Fruit fly (Drosophila melanogaster) whole organism, embryonic: ENCODE data around the gene Pcd.

Experiments used
- Abd-B ChIP-seq: fragments of 200-800 bp; sonication (Bioruptor generic); optimal IDR thresholded peaks from 2 replicates; lab custom pipeline; 2018; ENCODE audit warnings: missing biosample characterization, mild to moderate bottlenecking, missing genetic modification characterization, moderate library complexity
- Atf-2 ChIP-seq: fragments of 200-800 bp; sonication (Bioruptor generic); optimal IDR thresholded peaks from 2 replicates; lab custom pipeline; 2016; ENCODE audit warnings: missing biosample characterization, missing genetic modification characterization
- CG10209 ChIP-seq: fragments of 200-800 bp; sonication (Bioruptor generic); optimal IDR thresholded peaks from 3 replicates; lab custom pipeline; 2017; ENCODE audit warnings: missing biosample characterization, mild to moderate bottlenecking, missing genetic modification characterization, missing genetic modification reagents
- CG11696 ChIP-seq: fragments of 200-800 bp; sonication (Bioruptor generic); IDR thresholded peaks from 2 replicates; pipeline ENCODE4 v1.3.6; 2022; ENCODE audit warnings: missing biosample characterization, missing genetic modification characterization
- CG12104 ChIP-seq: fragments of 200-800 bp; sonication (Bioruptor generic); optimal IDR thresholded peaks from 3 replicates; lab custom pipeline; 2016; ENCODE audit warnings: missing biosample characterization, missing genetic modification characterization
- CG12155 ChIP-seq: fragments of 200-800 bp; sonication (Bioruptor generic); optimal IDR thresholded peaks from 3 replicates; lab custom pipeline; 2016; ENCODE audit warnings: missing biosample characterization, missing genetic modification characterization
- CG13296 ChIP-seq: fragments of 200-800 bp; sonication (Bioruptor generic); optimal IDR thresholded peaks from 3 replicates; lab custom pipeline; 2018; ENCODE audit warnings: missing biosample characterization, mild to moderate bottlenecking, missing genetic modification characterization
- CG13894 ChIP-seq: fragments of 200-800 bp; sonication (Bioruptor generic); optimal IDR thresholded peaks from 3 replicates; lab custom pipeline; 2018; ENCODE audit warnings: missing biosample characterization, mild to moderate bottlenecking, missing genetic modification characterization, moderate library complexity
- CG14050 ChIP-seq: fragments of 200-800 bp; sonication (Bioruptor generic); IDR thresholded peaks from 3 replicates; pipeline ENCODE4 v1.3.6; 2022; ENCODE audit warnings: missing biosample characterization, missing genetic modification characterization
- CG16863 ChIP-seq: fragments of 200-800 bp; sonication (Bioruptor generic); optimal IDR thresholded peaks from 3 replicates; lab custom pipeline; 2016; ENCODE audit warnings: missing biosample characterization, missing genetic modification characterization
- CG2120 ChIP-seq: fragments of 200-800 bp; sonication (Bioruptor generic); optimal IDR thresholded peaks from 3 replicates; lab custom pipeline; 2016; ENCODE audit warnings: missing biosample characterization, missing genetic modification characterization
- CG31224 ChIP-seq: fragments of 200-800 bp; sonication (Bioruptor generic); IDR thresholded peaks from 2 replicates; pipeline ENCODE4 v1.3.6; 2022; ENCODE audit warnings: missing biosample characterization, missing genetic modification characterization
- CG31365 ChIP-seq: fragments of 200-800 bp; sonication (Bioruptor generic); optimal IDR thresholded peaks from 2 replicates; lab custom pipeline; 2018; ENCODE audit warnings: missing biosample characterization, mild to moderate bottlenecking, missing genetic modification characterization
- CG42726 ChIP-seq: fragments of 200-800 bp; sonication (Bioruptor generic); IDR thresholded peaks from 2 replicates; pipeline ENCODE4 v1.3.6; 2022; ENCODE audit warnings: missing biosample characterization, missing genetic modification characterization; ENCODE audit not compliant: partially characterized antibody
- CG5953 ChIP-seq: fragments of 200-800 bp; sonication (Bioruptor generic); IDR thresholded peaks from 2 replicates; pipeline ENCODE4 v1.3.6; 2022; ENCODE audit warnings: missing biosample characterization, missing genetic modification characterization
- CG8944 ChIP-seq: fragments of 200-800 bp; sonication (Bioruptor generic); optimal IDR thresholded peaks from 3 replicates; lab custom pipeline; 2016; ENCODE audit warnings: missing biosample characterization, missing genetic modification characterization
- CG9609 ChIP-seq: fragments of 200-800 bp; sonication (Bioruptor generic); optimal IDR thresholded peaks from 3 replicates; lab custom pipeline; 2016; ENCODE audit warnings: missing biosample characterization, missing genetic modification characterization
- CG9817 ChIP-seq: fragments of 200-800 bp; sonication (Bioruptor generic); optimal IDR thresholded peaks from 2 replicates; lab custom pipeline; 2018; ENCODE audit warnings: missing biosample characterization, mild to moderate bottlenecking, missing genetic modification characterization, moderate library complexity
- CG9876 ChIP-seq: fragments of 200-800 bp; sonication (Bioruptor generic); optimal IDR thresholded peaks from 2 replicates; lab custom pipeline; 2016; ENCODE audit warnings: missing biosample characterization, missing genetic modification characterization
- CTCF ChIP-seq: fragments of 200-800 bp; sonication (Bioruptor generic); optimal IDR thresholded peaks from 2 replicates; lab custom pipeline; 2017; ENCODE audit warnings: missing biosample characterization, mild to moderate bottlenecking, missing genetic modification characterization, moderate library complexity
- Deaf1 ChIP-seq: fragments of 200-800 bp; optimal IDR thresholded peaks from 3 replicates; lab custom pipeline; 2019; ENCODE audit warnings: missing biosample characterization, mild to moderate bottlenecking, missing genetic modification characterization, moderate library complexity
- Dfd ChIP-seq, 2 experiments: fragments of >200 bp; optimal IDR thresholded peaks; 2 replicates each; lab custom pipeline; 2017; ENCODE audit warnings: missing biosample characterization in 2 of 2, missing genetic modification characterization in 2 of 2
- Doc3 ChIP-seq: fragments of 200-800 bp; sonication (Bioruptor generic); IDR thresholded peaks from 3 replicates; pipeline ENCODE4 v1.3.6; 2022; ENCODE audit warnings: missing biosample characterization, missing genetic modification characterization; ENCODE audit not compliant: partially characterized antibody
- HmgD ChIP-seq: fragments of 200-800 bp; sonication (Bioruptor generic); optimal IDR thresholded peaks from 3 replicates; lab custom pipeline; 2016; ENCODE audit warnings: missing biosample characterization, missing genetic modification characterization
- Hmr ChIP-seq: fragments of 200-800 bp; sonication (Bioruptor generic); optimal IDR thresholded peaks from 3 replicates; lab custom pipeline; 2017; ENCODE audit warnings: mild to moderate bottlenecking, missing biosample characterization, missing genetic modification reagents, missing genetic modification characterization
- Hr78 ChIP-seq, 2 experiments: fragments of 200-800 bp in 1 of 2; fragments of >200 bp in 1 of 2; sonication (Bioruptor generic) in 1 of 2; optimal IDR thresholded peaks; 2 replicates each; lab custom pipeline; 2017 to 2019; ENCODE audit warnings: missing biosample characterization in 2 of 2, missing genetic modification characterization in 2 of 2, mild to moderate bottlenecking in 1 of 2, moderate library complexity in 1 of 2
- Neu2 ChIP-seq: fragments of 200-800 bp; sonication (Bioruptor generic); optimal IDR thresholded peaks from 3 replicates; lab custom pipeline; 2016; ENCODE audit warnings: missing biosample characterization, missing genetic modification characterization, borderline replicate concordance
- Side ChIP-seq: fragments of 200-800 bp; sonication (Bioruptor generic); optimal IDR thresholded peaks from 2 replicates; lab custom pipeline; 2016; ENCODE audit warnings: missing biosample characterization, missing genetic modification characterization
- Stat92E ChIP-seq, 3 experiments: fragments of >200 bp in 2 of 3; fragments of 200-800 bp in 1 of 3; sonication (Bioruptor generic) in 1 of 3; optimal IDR thresholded peaks; 2 replicates each; lab custom pipeline; 2017 to 2019; ENCODE audit warnings: missing biosample characterization in 3 of 3, missing genetic modification characterization in 3 of 3, mild to moderate bottlenecking in 1 of 3, moderate library complexity in 1 of 3
- bigmax ChIP-seq: fragments of 200-800 bp; sonication (Bioruptor generic); optimal IDR thresholded peaks from 2 replicates; lab custom pipeline; 2018; ENCODE audit warnings: missing biosample characterization, mild to moderate bottlenecking, missing genetic modification characterization
- caup ChIP-seq: fragments of 200-800 bp; sonication (Bioruptor generic); optimal IDR thresholded peaks from 3 replicates; lab custom pipeline; 2017; ENCODE audit warnings: missing biosample characterization, mild to moderate bottlenecking, missing genetic modification characterization, moderate library complexity; ENCODE audit not compliant: severe bottlenecking
- cg ChIP-seq: fragments of 200-800 bp; sonication (Bioruptor generic); optimal IDR thresholded peaks from 3 replicates; lab custom pipeline; 2019; ENCODE audit warnings: missing biosample characterization, mild to moderate bottlenecking, missing genetic modification characterization, moderate library complexity
- ci ChIP-seq: fragments of 200-800 bp; sonication (Bioruptor generic); IDR thresholded peaks from 3 replicates; pipeline ENCODE4 v1.3.6; 2022; ENCODE audit warnings: missing biosample characterization, missing genetic modification characterization
- dati ChIP-seq: fragments of 200-800 bp; sonication (Bioruptor generic); IDR thresholded peaks from 2 replicates; pipeline ENCODE4 v1.3.6; 2022; ENCODE audit warnings: missing biosample characterization, missing genetic modification characterization
- ewg ChIP-seq: fragments of 200-800 bp; sonication (Bioruptor generic); optimal IDR thresholded peaks from 3 replicates; lab custom pipeline; 2017; ENCODE audit warnings: mild to moderate bottlenecking, missing biosample characterization, missing genetic modification reagents, missing genetic modification characterization
- exex ChIP-seq: fragments of 200-800 bp; sonication (Bioruptor generic); optimal IDR thresholded peaks from 4 replicates; lab custom pipeline; 2018; ENCODE audit warnings: missing biosample characterization, mild to moderate bottlenecking, missing genetic modification characterization, moderate library complexity
- fu2 ChIP-seq: fragments of 200-800 bp; sonication (Bioruptor generic); optimal IDR thresholded peaks from 2 replicates; lab custom pipeline; 2016; ENCODE audit warnings: missing biosample characterization, missing genetic modification characterization
- hth ChIP-seq: fragments of >200 bp; optimal IDR thresholded peaks from 2 replicates; lab custom pipeline; 2017; ENCODE audit warnings: inconsistent platforms
- kah ChIP-seq: fragments of 200-800 bp; sonication (Bioruptor generic); optimal IDR thresholded peaks from 2 replicates; lab custom pipeline; 2018; ENCODE audit warnings: missing biosample characterization, mild to moderate bottlenecking, missing genetic modification characterization
- lbe ChIP-seq: fragments of 200-800 bp; sonication (Bioruptor generic); optimal IDR thresholded peaks from 2 replicates; lab custom pipeline; 2016; ENCODE audit warnings: missing biosample characterization, mild to moderate bottlenecking, missing genetic modification characterization
- lov ChIP-seq, 2 experiments: fragments of 200-800 bp in 1 of 2; fragments of >200 bp in 1 of 2; sonication (Bioruptor generic) in 1 of 2; IDR thresholded peaks in 1 of 2; optimal IDR thresholded peaks in 1 of 2; 2 replicates in 1 of 2; 3 replicates in 1 of 2; pipeline versions ENCODE4 v1.3.6 to Lab custom; 2017 to 2022; ENCODE audit warnings: missing biosample characterization in 1 of 2, missing genetic modification characterization in 1 of 2
- pho ChIP-seq: fragments of 200-800 bp; sonication (Bioruptor generic); optimal IDR thresholded peaks from 2 replicates; lab custom pipeline; 2016; ENCODE audit warnings: missing biosample characterization, missing genetic modification characterization
- rib ChIP-seq: fragments of 200-800 bp; sonication (Bioruptor generic); IDR thresholded peaks from 2 replicates; pipeline ENCODE4 v1.3.6; 2022; ENCODE audit warnings: missing biosample characterization, missing genetic modification characterization
- sens ChIP-seq: fragments of 200-800 bp; sonication (Bioruptor generic); peaks from one replicate; lab custom pipeline; 2016; ENCODE audit warnings: missing biosample characterization, missing genetic modification characterization
- sens-2 ChIP-seq: fragments of 200-800 bp; sonication (Bioruptor generic); IDR thresholded peaks from 2 replicates; pipeline ENCODE4 v1.3.6; 2022; ENCODE audit warnings: missing biosample characterization, missing genetic modification characterization
- sna ChIP-seq: fragments of 200-800 bp; sonication (Bioruptor generic); IDR thresholded peaks from 2 replicates; pipeline ENCODE4 v1.3.6; 2022; ENCODE audit warnings: missing biosample characterization, missing genetic modification characterization; ENCODE audit not compliant: partially characterized antibody
- sug ChIP-seq: fragments of 200-800 bp; optimal IDR thresholded peaks from 2 replicates; lab custom pipeline; 2019; ENCODE audit warnings: missing biosample characterization, mild to moderate bottlenecking, missing genetic modification characterization, moderate library complexity
- tgo ChIP-seq: fragments of 200-800 bp; sonication (Bioruptor generic); IDR thresholded peaks from 3 replicates; pipeline ENCODE4 v1.3.6; 2022; ENCODE audit warnings: missing biosample characterization, missing genetic modification characterization
- unpg ChIP-seq: fragments of 200-800 bp; sonication (Bioruptor generic); optimal IDR thresholded peaks from 3 replicates; lab custom pipeline; 2018; ENCODE audit warnings: missing biosample characterization, mild to moderate bottlenecking, missing genetic modification characterization, moderate library complexity
- wor ChIP-seq: fragments of 200-800 bp; sonication (Bioruptor generic); IDR thresholded peaks from 2 replicates; pipeline ENCODE4 v1.3.6; 2022; ENCODE audit warnings: missing biosample characterization, missing genetic modification characterization

Gene Pcd

dm6 chr3R:29675333-29675732 is 47.6 kb upstream of the Pcd start, which contains the start of the genes Bub3 and Cap-D2 (continued):
- no peak for TF ChIP-seq CG5953 (GFP tag; lab: Robert Waterston, UW)
- TF ChIP-seq CG42726 (GFP tag; lab: Robert Waterston, UW): 0 out of 2 replicates have a peak, but pooled peaks have one; percentile 12
- peak; percentile 75 for TF ChIP-seq CG9817
- peak; percentile 74 for TF ChIP-seq unpg
- TF ChIP-seq tgo (GFP tag; lab: Robert Waterston, UW): peak; percentile 57; the same call in 2 of the 3 replicates
- TF ChIP-seq CG16863 (GFP tag; lab: Kevin White, UChicago): peak; percentile 66
- peak; percentile 84 for TF ChIP-seq CG2120
- TF ChIP-seq HmgD (GFP tag; lab: Kevin White, UChicago): no peak
- peak; percentile 60 for TF ChIP-seq Hmr
- no peak for TF ChIP-seq CG11696 (GFP tag; lab: Robert Waterston, UW)
- peak; percentile 79 for TF ChIP-seq Side (GFP tag; lab: Kevin White, UChicago)
- TF ChIP-seq caup (GFP tag; lab: Kevin White, UChicago): peak; percentile 33
- TF ChIP-seq Dfd (GFP tag; optimal IDR thresholded peaks at IDR 0.05; lab: Kevin White, UChicago): no peak
- no peak for TF ChIP-seq Deaf1 (tag; lab: Kevin White, UChicago)
- peak; percentile 56; the same call in 1 of the 2 replicates for TF ChIP-seq rib (GFP tag; lab: Robert Waterston, UW)
- TF ChIP-seq dati: 0 out of 2 replicates have a peak, but pooled peaks have one; percentile 20
- no peak for TF ChIP-seq CG13296
- peak; percentile 68 for TF ChIP-seq fu2 (GFP tag; lab: Kevin White, UChicago)
- peak; percentile 43 for TF ChIP-seq CG10209 (GFP tag; lab: Kevin White, UChicago)
- TF ChIP-seq CG8944 (GFP tag; lab: Kevin White, UChicago): peak; percentile 78
- peak; percentile 70 for TF ChIP-seq CG14050 (GFP tag; lab: Robert Waterston, UW)
- TF ChIP-seq wor (GFP tag; lab: Robert Waterston, UW): peak; percentile 64
- peak; percentile 86 for TF ChIP-seq Doc3
- TF ChIP-seq sna (GFP tag; lab: Robert Waterston, UW): peak; percentile 92
- TF ChIP-seq Atf-2 (GFP tag; lab: Kevin White, UChicago): peak; percentile 69
- TF ChIP-seq Stat92E (GFP tag; optimal IDR thresholded peaks at IDR 0.05; lab: Kevin White, UChicago): no peak
- peak; percentile 12 for TF ChIP-seq Neu2
- no peak for TF ChIP-seq lbe (GFP tag; lab: Kevin White, UChicago)
- TF ChIP-seq Abd-B (GFP tag; lab: Kevin White, UChicago): peak; percentile 69
- TF ChIP-seq CG31224 (GFP tag; lab: Robert Waterston, UW): peak; percentile 33; the same call in 1 of the 2 replicates

dm6 chr3R:29681241-29681640 is 41.7 kb upstream of the Pcd start:
- TF ChIP-seq sens-2: no peak
- TF ChIP-seq sug: peak; percentile 55
- TF ChIP-seq sens (GFP tag; lab: Kevin White, UChicago): peak; percentile 11
- TF ChIP-seq exex (tag; lab: Kevin White, UChicago): peak; percentile 78
- TF ChIP-seq bigmax (GFP tag; lab: Kevin White, UChicago): no peak
- no peak for TF ChIP-seq ewg (GFP tag; lab: Kevin White, UChicago)
- TF ChIP-seq CG13894: peak; percentile 11
- no peak for TF ChIP-seq ci (GFP tag; lab: Robert Waterston, UW)

dm6 chr3R:29682152-29682600 is 40.8 kb upstream of the Pcd start, which contains the start of the genes CG7582 and Gycalpha99B:
Gene CG7582 (minus strand): TSS chr3R:29682278.
Gene Gycalpha99B (plus strand): TSS chr3R:29682503.
- no peak for TF ChIP-seq CG9609
- peak in 1 of 2 experiments; percentile 76 for TF ChIP-seq Hr78 (GFP tag; optimal IDR thresholded peaks at IDR 0.05; lab: Kevin White, UChicago)
- no peak for TF ChIP-seq lov (optimal IDR thresholded peaks at IDR 0.05; lab: Kevin White, UChicago)
- TF ChIP-seq lov (GFP tag; IDR thresholded peaks at IDR 0.05; lab: Robert Waterston, UW): no peak
- TF ChIP-seq CG12104: no peak
- TF ChIP-seq CG12155 (GFP tag; lab: Kevin White, UChicago): no peak
- peak; percentile 64 for TF ChIP-seq CTCF (GFP tag; lab: Kevin White, UChicago)
- TF ChIP-seq CG9876 (GFP tag; lab: Kevin White, UChicago): no peak
- no peak for TF ChIP-seq pho
- TF ChIP-seq CG31365 (tag; lab: Kevin White, UChicago): peak; percentile 31
- peak; percentile 52 for TF ChIP-seq kah
- peak; percentile 48 for TF ChIP-seq cg (GFP tag; lab: Kevin White, UChicago)
- TF ChIP-seq hth (lab: Kevin White, UChicago): no peak
